Worm (Caenorhabditis elegans): ENCODE results near the gene wrt-7.

DNA sequence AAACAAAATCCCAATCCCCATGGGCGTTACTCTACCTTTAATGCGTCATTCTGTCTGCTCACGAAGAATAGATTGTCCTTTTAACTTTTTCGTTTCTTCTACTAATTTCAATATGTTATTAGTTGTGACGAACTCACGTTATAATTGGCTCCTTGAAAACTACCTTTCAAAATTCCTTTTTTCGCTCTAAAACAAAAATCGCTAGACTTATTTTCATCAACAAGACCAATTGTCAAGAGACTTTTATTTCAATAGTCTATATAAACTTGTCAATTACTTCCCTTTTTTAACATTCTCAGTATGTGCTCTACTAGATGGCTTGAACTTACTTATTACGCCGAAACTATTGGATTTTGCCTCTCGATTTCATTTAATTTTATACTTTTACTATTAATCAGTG, 47.4 kb upstream of the wrt-7 start, which contains the start of gene str-102:
- TF ChIP-seq med-1 (GFP tag; optimal IDR thresholded peaks at IDR 0.05; ENCODE audit: insufficient read depth) (no peak), klf-2 (GFP tag; conservative IDR thresholded peaks at IDR 0.05) (no peak), ref-1 (GFP tag; conservative IDR thresholded peaks at IDR 0.05) (no peak), ztf-29 (GFP tag; IDR thresholded peaks at IDR 0.05) (no peak)

All from whole organism, midembryonic.